Worm (Caenorhabditis elegans) whole organism, young adult: Measurements from ENCODE around the gene dod-24.

Experiments used
- dox-1 ChIP-seq: fragments of 200-800 bp; sonication (Bioruptor generic); IDR thresholded peaks from 2 replicates; pipeline ENCODE4 v1.3.6; 2022; ENCODE audit warnings: missing genetic modification reagents, missing genetic modification characterization, missing compliant biosample characterization
- nfya-2 ChIP-seq: fragments of 200-800 bp; sonication (Bioruptor generic); IDR thresholded peaks from 2 replicates; pipeline ENCODE4 v1.3.6; 2022; ENCODE audit warnings: missing genetic modification reagents, missing genetic modification characterization, missing compliant biosample characterization
- pha-4 ChIP-seq: fragments of 150-350 bp; sonication (generic microtip); optimal IDR thresholded peaks from 2 replicates; lab custom pipeline; 2014; ENCODE audit warnings: missing biosample characterization, missing genetic modification reagents, missing genetic modification characterization
- sea-2 ChIP-seq: fragments of 200-800 bp; sonication (Bioruptor generic); IDR thresholded peaks from 2 replicates; pipeline ENCODE4 v1.3.6; 2022; ENCODE audit warnings: missing genetic modification characterization, missing compliant biosample characterization
- snpc-4 ChIP-seq, 5 experiments: fragments of 150-350 bp in 1 of 5; sonication (generic microtip) in 4 of 5; optimal IDR thresholded peaks; 2 replicates each; lab custom pipeline; 2014 to 2018; ENCODE audit warnings: missing genetic modification characterization in 5 of 5, missing biosample characterization in 3 of 5, antibody characterized with exemption in 2 of 5, mild to moderate bottlenecking in 2 of 5, missing compliant biosample characterization in 2 of 5, missing genotype in 2 of 5, moderate library complexity in 2 of 5, missing genetic modification reagents in 1 of 5
- sptf-2 ChIP-seq: fragments of 200-800 bp; sonication (Bioruptor generic); optimal IDR thresholded peaks from 2 replicates; lab custom pipeline; 2018; ENCODE audit warnings: mild to moderate bottlenecking, missing genetic modification characterization, missing compliant biosample characterization
- unc-130 ChIP-seq: sonication (generic microtip); optimal IDR thresholded peaks from 2 replicates; lab custom pipeline; 2016; ENCODE audit warnings: missing genetic modification reagents, missing genetic modification characterization, missing compliant biosample characterization
- unc-62 ChIP-seq: fragments of 150-350 bp; optimal IDR thresholded peaks from 2 replicates; lab custom pipeline; 2014; ENCODE audit warnings: missing biosample characterization, missing genetic modification reagents, missing genetic modification characterization
- ztf-25 ChIP-seq: fragments of 200-800 bp; sonication (Bioruptor generic); IDR thresholded peaks from 2 replicates; pipeline ENCODE4 v1.3.6; 2022; ENCODE audit warnings: missing genetic modification reagents, missing genetic modification characterization, missing compliant biosample characterization

- TF ChIP-seq unc-130 (GFP tag; lab: Kevin White, UChicago) (no peak), dox-1 (GFP tag; lab: Robert Waterston, UW) (no peak), sptf-2 (GFP tag; lab: Kevin White, UChicago) (no peak), unc-62 (GFP tag; lab: Kevin White, UChicago) (no peak), sea-2 (GFP tag; lab: Robert Waterston, UW) (no peak), ztf-25 (GFP tag; lab: Robert Waterston, UW) (no peak), pha-4 (no peak), nfya-2 (no peak), snpc-4 (GFP tag; optimal IDR thresholded peaks at IDR 0.05; lab: Kevin White, UChicago) (no peak), snpc-4 (tag; optimal IDR thresholded peaks at IDR 0.05; lab: Kevin White, UChicago) (no peak)
Measured at ce11 chrIV:12960136-12960535, 19.0 kb upstream of the dod-24 start, which contains the start of gene F55G11.7.
